Fruit fly (Drosophila melanogaster) Kc167 (cell line): ENCODE data around the gene CG32301.

Experiments used
- h ChIP-seq: fragments of >200 bp; optimal IDR thresholded peaks from 3 replicates; lab custom pipeline; 2018; ENCODE audit warnings: missing external identifiers
- insv ChIP-seq: fragments of >200 bp; optimal IDR thresholded peaks from 3 replicates; lab custom pipeline; 2018; ENCODE audit warnings: missing external identifiers
- psq ChIP-seq: fragments of >200 bp; optimal IDR thresholded peaks from 2 replicates; lab custom pipeline; 2017; ENCODE audit warnings: missing external identifiers

- TF ChIP-seq h (lab: Kevin White, UChicago) (no peak), psq (lab: Kevin White, UChicago) (no peak), insv (lab: Kevin White, UChicago) (no peak)
These were observed 12.3 kb downstream of the CG32301 start for dm6 chr3L:2256422-2257172.
